Worm (Caenorhabditis elegans) whole organism, early embryonic: ENCODE results near the gene K05F1.6.

Source experiments
- B0310.2 ChIP-seq: sonication (generic microtip); optimal IDR thresholded peaks from 2 replicates; lab custom pipeline; 2016; ENCODE audit warnings: mild to moderate bottlenecking, missing genetic modification characterization, missing compliant biosample characterization
- F13C5.2 ChIP-seq: sonication (generic microtip); optimal IDR thresholded peaks from 2 replicates; lab custom pipeline; 2017; ENCODE audit warnings: mild to moderate bottlenecking, missing genetic modification characterization, inconsistent platforms, missing compliant biosample characterization
- aly-1 ChIP-seq: sonication (generic microtip); optimal IDR thresholded peaks from 2 replicates; lab custom pipeline; 2016; ENCODE audit warnings: missing genetic modification characterization, missing compliant biosample characterization
- ama-1 ChIP-seq: fragments of 150-350 bp; optimal IDR thresholded peaks from 2 replicates; lab custom pipeline; 2014
- ceh-13 ChIP-seq: fragments of 200-800 bp; sonication (Bioruptor generic); optimal IDR thresholded peaks from 2 replicates; lab custom pipeline; 2018; ENCODE audit warnings: mild to moderate bottlenecking, missing genetic modification characterization, missing compliant biosample characterization
- ceh-36 ChIP-seq: sonication (generic microtip); optimal IDR thresholded peaks from 2 replicates; lab custom pipeline; 2016; ENCODE audit warnings: missing genetic modification characterization, inconsistent platforms, missing compliant biosample characterization
- ets-7 ChIP-seq: sonication (generic microtip); optimal IDR thresholded peaks from 2 replicates; lab custom pipeline; 2016; ENCODE audit warnings: missing genotype, missing genetic modification characterization, missing compliant biosample characterization
- flt-1 ChIP-seq: fragments of 200-800 bp; sonication (Bioruptor generic); IDR thresholded peaks from 2 replicates; pipeline ENCODE4 v1.3.6; 2022; ENCODE audit warnings: missing genetic modification characterization, missing compliant biosample characterization
- hmbx-1 ChIP-seq: sonication (generic microtip); optimal IDR thresholded peaks from 2 replicates; lab custom pipeline; 2016; ENCODE audit warnings: mild to moderate bottlenecking, missing genetic modification characterization, missing compliant biosample characterization
- hmg-4 ChIP-seq: fragments of 200-800 bp; sonication (Bioruptor generic); optimal IDR thresholded peaks from 2 replicates; lab custom pipeline; 2018; ENCODE audit warnings: mild to moderate bottlenecking, missing genetic modification characterization, missing compliant biosample characterization
- hnd-1 ChIP-seq: sonication (generic microtip); optimal IDR thresholded peaks from 2 replicates; lab custom pipeline; 2016; ENCODE audit warnings: missing genetic modification characterization, missing compliant biosample characterization
- pes-1 ChIP-seq: fragments of 200-800 bp; sonication (Bioruptor generic); IDR thresholded peaks from 2 replicates; pipeline ENCODE4 v1.3.6; 2022; ENCODE audit warnings: missing genetic modification reagents, missing genetic modification characterization, missing compliant biosample characterization
- scrt-1 ChIP-seq: fragments of 200-800 bp; sonication (Bioruptor generic); IDR thresholded peaks from 2 replicates; pipeline ENCODE4 v1.3.6; 2022; ENCODE audit warnings: missing genetic modification characterization, missing compliant biosample characterization
- sea-1 ChIP-seq: fragments of 200-800 bp; sonication (Bioruptor generic); conservative IDR thresholded peaks from 2 replicates; pipeline ENCODE4 v1.3.6; 2022; ENCODE audit warnings: missing genetic modification characterization, missing compliant biosample characterization
- tbx-37 ChIP-seq: fragments of 200-800 bp; sonication (Bioruptor generic); conservative IDR thresholded peaks from 2 replicates; pipeline ENCODE4 v1.3.6; 2022; ENCODE audit warnings: missing genetic modification reagents, missing genetic modification characterization, missing compliant biosample characterization
- tra-4 ChIP-seq: sonication (generic microtip); optimal IDR thresholded peaks from 2 replicates; lab custom pipeline; 2017; ENCODE audit warnings: missing genetic modification characterization, missing compliant biosample characterization

Gene K05F1.6

DNA sequence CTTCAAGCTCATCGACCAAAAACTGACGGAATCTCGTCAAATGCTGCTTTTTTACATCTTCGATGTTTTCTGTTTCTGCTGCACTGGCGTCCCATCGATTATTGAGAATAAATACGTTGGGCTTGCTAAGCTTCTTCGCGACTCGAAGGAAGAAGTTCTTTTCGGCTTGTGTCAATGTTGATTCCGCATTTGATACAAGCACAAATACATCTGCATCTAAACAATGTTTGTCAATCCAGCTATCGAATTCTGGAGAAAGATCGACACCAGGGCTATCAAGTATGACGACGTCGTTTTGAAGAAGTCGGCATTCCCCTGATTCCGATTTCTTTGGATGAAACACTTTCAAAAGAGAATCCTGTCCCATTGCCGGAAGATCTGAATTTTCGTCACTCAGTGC lies 52.8 kb downstream of the K05F1.6 start:
- TF ChIP-seq B0310.2 (tag; lab: Kevin White, UChicago) (no peak), pes-1 (GFP tag; lab: Robert Waterston, UW) (no peak), aly-1 (tag; lab: Kevin White, UChicago) (no peak), flt-1 (GFP tag; lab: Robert Waterston, UW) (no peak), tbx-37 (no peak), scrt-1 (no peak), ama-1 (lab: Kevin White, UChicago) (no peak), ets-7 (tag; lab: Kevin White, UChicago) (no peak), tra-4 (tag; lab: Kevin White, UChicago) (no peak), hnd-1 (tag; lab: Kevin White, UChicago) (no peak), hmg-4 (GFP tag; lab: Kevin White, UChicago) (no peak), ceh-36 (tag; lab: Kevin White, UChicago) (no peak), hmbx-1 (tag; lab: Kevin White, UChicago) (no peak), sea-1 (GFP tag; lab: Robert Waterston, UW) (no peak), ceh-13 (GFP tag; lab: Kevin White, UChicago) (no peak)

ce11 chrII:5836153-5836719 lies 53.9 kb downstream of the K05F1.6 start, which contains the start of gene fzo-1:
Gene fzo-1 (minus strand): TSS chrII:5836203.
- peak; percentile 48 for TF ChIP-seq ets-7 (tag; lab: Kevin White, UChicago)
- peak; percentile 26 for TF ChIP-seq F13C5.2 (tag; lab: Kevin White, UChicago)
- TF ChIP-seq hnd-1 (tag; lab: Kevin White, UChicago) = peak; percentile 40
- TF ChIP-seq scrt-1 = no peak
- no peak for TF ChIP-seq flt-1 (GFP tag; lab: Robert Waterston, UW)
- TF ChIP-seq tra-4 (tag; lab: Kevin White, UChicago) = peak; percentile 14
- TF ChIP-seq B0310.2 (tag; lab: Kevin White, UChicago) = peak; percentile 21
- TF ChIP-seq ceh-13 (GFP tag; lab: Kevin White, UChicago) = peak; percentile 36
- 0 out of 2 replicates have a peak, but pooled peaks have one; percentile 26 for TF ChIP-seq tbx-37
